Worm (Caenorhabditis elegans) whole organism, young adult: ENCODE results near the gene elks-1.
"Not testable (repeated sequence)": the region's sequence is repeated elsewhere in the genome, so short reads cannot be mapped to it uniquely, and the experiment has no call there.

Source experiments
- F33H1.4 ChIP-seq: fragments of 200-800 bp; sonication (Bioruptor generic); IDR thresholded peaks from 2 replicates; pipeline ENCODE4 v1.3.6; 2022; ENCODE audit warnings: missing genetic modification reagents, missing genetic modification characterization, missing compliant biosample characterization
- F39B2.1 ChIP-seq: fragments of 200-800 bp; sonication (Bioruptor generic); IDR thresholded peaks from 2 replicates; pipeline ENCODE4 v1.3.6; 2022; ENCODE audit warnings: missing genetic modification reagents, missing genetic modification characterization, missing compliant biosample characterization
- F49E8.2 ChIP-seq: sonication (generic microtip); optimal IDR thresholded peaks from 3 replicates; lab custom pipeline; 2017; ENCODE audit warnings: missing genetic modification characterization, mild to moderate bottlenecking, missing compliant biosample characterization, antibody characterized with exemption, moderate library complexity; ENCODE audit not compliant: insufficient read depth
- F57A8.1 ChIP-seq: fragments of 200-800 bp; sonication (Bioruptor generic); optimal IDR thresholded peaks from 2 replicates; lab custom pipeline; 2018; ENCODE audit warnings: mild to moderate bottlenecking, missing genetic modification characterization, moderate library complexity, missing compliant biosample characterization
- F57C9.4 ChIP-seq: sonication (generic microtip); optimal IDR thresholded peaks from 2 replicates; lab custom pipeline; 2017; ENCODE audit warnings: mild to moderate bottlenecking, missing genetic modification characterization, missing compliant biosample characterization
- T07F8.4 ChIP-seq: sonication (generic microtip); optimal IDR thresholded peaks from 2 replicates; lab custom pipeline; 2016; ENCODE audit warnings: mild to moderate bottlenecking, missing genetic modification characterization, moderate library complexity, missing compliant biosample characterization
- Y53G8AR.9 ChIP-seq: fragments of 200-800 bp; sonication (Bioruptor generic); conservative IDR thresholded peaks from 2 replicates; pipeline ENCODE4 v1.3.6; 2022; ENCODE audit warnings: missing genetic modification reagents, missing genetic modification characterization, missing compliant biosample characterization
- Y95B8A.8 ChIP-seq: fragments of 200-800 bp; sonication (Bioruptor generic); IDR thresholded peaks from 2 replicates; pipeline ENCODE4 v1.3.6; 2022; ENCODE audit warnings: missing genetic modification reagents, missing genetic modification characterization, missing compliant biosample characterization
- akir-1 ChIP-seq: fragments of 200-800 bp; sonication (Bioruptor generic); optimal IDR thresholded peaks from 2 replicates; lab custom pipeline; 2018; ENCODE audit warnings: mild to moderate bottlenecking, missing genetic modification characterization, moderate library complexity, missing compliant biosample characterization
- aptf-2 ChIP-seq: fragments of 200-800 bp; sonication (Bioruptor generic); conservative IDR thresholded peaks from 2 replicates; pipeline ENCODE4 v1.3.6; 2022; ENCODE audit warnings: missing genetic modification reagents, missing genetic modification characterization, missing compliant biosample characterization
- atf-7 ChIP-seq: sonication (generic microtip); optimal IDR thresholded peaks from 2 replicates; lab custom pipeline; 2017; ENCODE audit warnings: mild to moderate bottlenecking, missing genetic modification characterization, missing compliant biosample characterization
- cebp-1 ChIP-seq, 2 experiments: fragments of 200-800 bp in 1 of 2; sonication (Bioruptor generic) in 1 of 2; sonication (generic microtip) in 1 of 2; IDR thresholded peaks in 1 of 2; optimal IDR thresholded peaks in 1 of 2; 2 replicates each; pipeline versions ENCODE4 v1.3.6 to Lab custom; 2017 to 2022; ENCODE audit warnings: missing compliant biosample characterization in 2 of 2, missing genetic modification characterization in 2 of 2, mild to moderate bottlenecking in 1 of 2, missing genetic modification reagents in 1 of 2, moderate library complexity in 1 of 2
- cebp-2 ChIP-seq: fragments of 200-800 bp; sonication (Bioruptor generic); IDR thresholded peaks from 2 replicates; pipeline ENCODE4 v1.3.6; 2022; ENCODE audit warnings: missing genetic modification characterization, missing compliant biosample characterization
- ceh-27 ChIP-seq: fragments of 200-800 bp; sonication (Bioruptor generic); optimal IDR thresholded peaks from 2 replicates; lab custom pipeline; 2018; ENCODE audit warnings: mild to moderate bottlenecking, missing genetic modification characterization, moderate library complexity, missing compliant biosample characterization
- ceh-40 ChIP-seq: fragments of 200-800 bp; sonication (Bioruptor generic); IDR thresholded peaks from 2 replicates; pipeline ENCODE4 v1.3.6; 2022; ENCODE audit warnings: missing genetic modification characterization, missing compliant biosample characterization
- ceh-91 ChIP-seq: fragments of 200-800 bp; sonication (Bioruptor generic); IDR thresholded peaks from 2 replicates; pipeline ENCODE4 v1.3.6; 2022; ENCODE audit warnings: missing genetic modification reagents, missing genetic modification characterization, missing compliant biosample characterization
- dox-1 ChIP-seq: fragments of 200-800 bp; sonication (Bioruptor generic); IDR thresholded peaks from 2 replicates; pipeline ENCODE4 v1.3.6; 2022; ENCODE audit warnings: missing genetic modification reagents, missing genetic modification characterization, missing compliant biosample characterization
- egl-18 ChIP-seq: fragments of 200-800 bp; sonication (Bioruptor generic); IDR thresholded peaks from 2 replicates; pipeline ENCODE4 v1.3.6; 2022; ENCODE audit warnings: missing genetic modification reagents, missing genetic modification characterization, missing compliant biosample characterization
- egrh-3 ChIP-seq: fragments of 200-800 bp; sonication (Bioruptor generic); IDR thresholded peaks from 2 replicates; pipeline ENCODE4 v1.3.6; 2022; ENCODE audit warnings: missing genetic modification reagents, missing genetic modification characterization, missing compliant biosample characterization
- ekl-4 ChIP-seq: fragments of 200-800 bp; sonication (Bioruptor generic); IDR thresholded peaks from 2 replicates; pipeline ENCODE4 v1.3.6; 2022; ENCODE audit warnings: missing genetic modification reagents, missing genetic modification characterization, missing compliant biosample characterization
- hlh-26 ChIP-seq: fragments of 200-800 bp; sonication (Bioruptor generic); conservative IDR thresholded peaks from 2 replicates; pipeline ENCODE4 v1.3.6; 2022; ENCODE audit warnings: missing genetic modification reagents, missing genetic modification characterization, missing compliant biosample characterization
- hsf-1 ChIP-seq: fragments of 200-800 bp; sonication (Bioruptor generic); IDR thresholded peaks from 2 replicates; pipeline ENCODE4 v1.3.6; 2022; ENCODE audit warnings: missing genetic modification reagents, missing genetic modification characterization, missing compliant biosample characterization
- lin-26 ChIP-seq: fragments of 200-800 bp; sonication (Bioruptor generic); IDR thresholded peaks from 2 replicates; pipeline ENCODE4 v1.3.6; 2022; ENCODE audit warnings: missing genetic modification reagents, missing genetic modification characterization, missing compliant biosample characterization
- lin-35 ChIP-seq, 3 experiments: fragments of 150-350 bp in 2 of 3; sonication (generic microtip) in 1 of 3; optimal IDR thresholded peaks; 2 replicates each; lab custom pipeline; 2014 to 2018; ENCODE audit warnings: missing biosample characterization in 3 of 3, missing genetic modification characterization in 3 of 3, missing genetic modification reagents in 3 of 3
- lsl-1 ChIP-seq: fragments of 200-800 bp; sonication (Bioruptor generic); optimal IDR thresholded peaks from 2 replicates; lab custom pipeline; 2018; ENCODE audit warnings: mild to moderate bottlenecking, missing genetic modification characterization, moderate library complexity, missing compliant biosample characterization
- mel-28 ChIP-seq: sonication (generic microtip); optimal IDR thresholded peaks from 2 replicates; lab custom pipeline; 2016; ENCODE audit warnings: borderline replicate concordance, mild to moderate bottlenecking, missing genetic modification characterization, missing compliant biosample characterization
- mxl-1 ChIP-seq: sonication (generic microtip); optimal IDR thresholded peaks from 2 replicates; lab custom pipeline; 2016; ENCODE audit warnings: missing genetic modification characterization, missing compliant biosample characterization
- nhr-27 ChIP-seq: fragments of 200-800 bp; sonication (Bioruptor generic); optimal IDR thresholded peaks from 2 replicates; lab custom pipeline; 2018; ENCODE audit warnings: mild to moderate bottlenecking, missing genetic modification characterization, moderate library complexity, missing compliant biosample characterization
- nhr-80 ChIP-seq: sonication (generic microtip); optimal IDR thresholded peaks from 2 replicates; lab custom pipeline; 2016; ENCODE audit warnings: missing genetic modification characterization, missing compliant biosample characterization
- nhr-90 ChIP-seq: sonication (generic microtip); optimal IDR thresholded peaks from 2 replicates; lab custom pipeline; 2016; ENCODE audit warnings: missing genotype, mild to moderate bottlenecking, missing genetic modification characterization, missing compliant biosample characterization
- pha-4 ChIP-seq: fragments of 150-350 bp; sonication (generic microtip); optimal IDR thresholded peaks from 2 replicates; lab custom pipeline; 2014; ENCODE audit warnings: missing biosample characterization, missing genetic modification reagents, missing genetic modification characterization
- sdz-38 ChIP-seq: sonication (generic microtip); optimal IDR thresholded peaks from 2 replicates; lab custom pipeline; 2016; ENCODE audit warnings: missing genotype, missing genetic modification characterization, missing compliant biosample characterization
- sea-2 ChIP-seq: fragments of 200-800 bp; sonication (Bioruptor generic); IDR thresholded peaks from 2 replicates; pipeline ENCODE4 v1.3.6; 2022; ENCODE audit warnings: missing genetic modification characterization, missing compliant biosample characterization
- somi-1 ChIP-seq: fragments of 200-800 bp; sonication (Bioruptor generic); optimal IDR thresholded peaks from 2 replicates; lab custom pipeline; 2018; ENCODE audit warnings: mild to moderate bottlenecking, missing genetic modification characterization, missing compliant biosample characterization
- tbx-9 ChIP-seq: sonication (generic microtip); optimal IDR thresholded peaks from 2 replicates; lab custom pipeline; 2016; ENCODE audit warnings: borderline replicate concordance, missing genetic modification characterization, inconsistent platforms, missing compliant biosample characterization
- tlf-1 ChIP-seq: fragments of 200-800 bp; sonication (Bioruptor generic); optimal IDR thresholded peaks from 2 replicates; lab custom pipeline; 2018; ENCODE audit warnings: mild to moderate bottlenecking, missing genetic modification characterization, missing compliant biosample characterization
- zfh-2 ChIP-seq: fragments of 200-800 bp; sonication (Bioruptor generic); conservative IDR thresholded peaks from 2 replicates; pipeline ENCODE4 v1.3.6; 2022; ENCODE audit warnings: missing genetic modification reagents, missing genetic modification characterization, missing compliant biosample characterization
- ztf-25 ChIP-seq: fragments of 200-800 bp; sonication (Bioruptor generic); IDR thresholded peaks from 2 replicates; pipeline ENCODE4 v1.3.6; 2022; ENCODE audit warnings: missing genetic modification reagents, missing genetic modification characterization, missing compliant biosample characterization
- ztf-3 ChIP-seq: fragments of 200-800 bp; sonication (Bioruptor generic); optimal IDR thresholded peaks from 2 replicates; lab custom pipeline; 2018; ENCODE audit warnings: mild to moderate bottlenecking, missing genetic modification characterization, missing compliant biosample characterization

Gene elks-1

DNA sequence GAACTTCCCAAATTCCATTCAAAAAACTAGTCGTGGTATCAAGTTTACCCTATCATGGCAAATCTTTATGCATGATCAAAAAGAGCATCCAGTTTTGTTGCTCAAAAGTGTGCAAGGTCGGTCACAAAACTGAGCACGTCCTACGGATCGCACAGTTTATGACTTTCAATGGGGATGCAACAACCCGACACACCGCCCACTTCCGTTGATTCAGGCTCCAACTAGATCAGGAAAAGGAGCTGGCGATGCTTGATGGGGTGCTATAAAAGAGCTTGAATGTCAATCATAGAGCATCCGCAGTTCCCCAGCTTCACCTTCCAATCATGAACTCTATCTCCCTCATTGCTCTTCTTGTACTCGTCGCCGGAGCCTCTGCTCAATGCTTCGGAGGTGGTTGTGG, 44.3 kb downstream of the elks-1 start, which contains the start of gene W08E12.2:
Gene W08E12.2, plus strand, starts transcription at position 301 of the 400 bp plus-strand sequence.
- TF ChIP-seq F33H1.4 (GFP tag; lab: Robert Waterston, UW), result no peak
- no peak for TF ChIP-seq F57A8.1 (GFP tag; lab: Kevin White, UChicago)
- TF ChIP-seq Y53G8AR.9 (GFP tag; lab: Robert Waterston, UW), result no peak
- TF ChIP-seq egl-18 (GFP tag; lab: Robert Waterston, UW), result no peak
- no peak for TF ChIP-seq pha-4
- TF ChIP-seq akir-1 (GFP tag; lab: Kevin White, UChicago), result no peak

DNA sequence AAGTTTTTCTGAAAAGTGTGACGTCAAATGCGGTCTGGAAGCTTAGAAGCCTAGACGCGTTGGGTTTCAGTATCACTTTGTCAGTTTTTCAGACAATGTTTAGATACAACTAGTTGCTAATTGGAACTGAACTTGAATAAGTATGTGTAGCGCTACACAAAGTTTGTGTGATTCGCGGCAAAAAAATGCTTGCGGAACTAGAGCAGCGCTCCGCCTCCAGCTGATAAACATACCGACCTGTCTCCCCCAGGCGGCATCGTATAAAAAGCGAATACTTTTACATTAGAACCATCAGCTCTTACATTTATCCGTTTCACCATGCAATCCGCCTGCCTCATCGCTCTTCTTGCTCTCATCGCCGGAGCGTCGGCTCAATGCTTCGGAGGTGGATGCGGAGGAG, 46.1 kb downstream of the elks-1 start, which contains the start of gene idpp-12:
Gene idpp-12, plus strand, starts transcription at position 301 of the 400 bp plus-strand sequence.
- TF ChIP-seq ceh-27 (GFP tag; lab: Kevin White, UChicago); lin-35 (GFP tag; optimal IDR thresholded peaks at IDR 0.05; lab: Kevin White, UChicago); aptf-2 (GFP tag; lab: Robert Waterston, UW): not testable (repeated sequence)

DNA sequence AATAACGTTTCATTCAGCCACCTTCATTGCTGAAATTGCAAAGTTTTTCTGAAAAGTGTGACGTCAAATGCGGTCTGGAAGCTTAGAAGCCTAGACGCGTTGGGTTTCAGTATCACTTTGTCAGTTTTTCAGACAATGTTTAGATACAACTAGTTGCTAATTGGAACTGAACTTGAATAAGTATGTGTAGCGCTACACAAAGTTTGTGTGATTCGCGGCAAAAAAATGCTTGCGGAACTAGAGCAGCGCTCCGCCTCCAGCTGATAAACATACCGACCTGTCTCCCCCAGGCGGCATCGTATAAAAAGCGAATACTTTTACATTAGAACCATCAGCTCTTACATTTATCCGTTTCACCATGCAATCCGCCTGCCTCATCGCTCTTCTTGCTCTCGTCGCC, 47.8 kb downstream of the elks-1 start, which contains the start of gene W08E12.4:
Gene W08E12.4, plus strand, starts transcription at position 301 of the 400 bp plus-strand sequence.
- not testable (repeated sequence) for TF ChIP-seq nhr-27 (tag; lab: Kevin White, UChicago); hsf-1 (GFP tag; lab: Robert Waterston, UW); F57C9.4 (tag; lab: Kevin White, UChicago)

DNA sequence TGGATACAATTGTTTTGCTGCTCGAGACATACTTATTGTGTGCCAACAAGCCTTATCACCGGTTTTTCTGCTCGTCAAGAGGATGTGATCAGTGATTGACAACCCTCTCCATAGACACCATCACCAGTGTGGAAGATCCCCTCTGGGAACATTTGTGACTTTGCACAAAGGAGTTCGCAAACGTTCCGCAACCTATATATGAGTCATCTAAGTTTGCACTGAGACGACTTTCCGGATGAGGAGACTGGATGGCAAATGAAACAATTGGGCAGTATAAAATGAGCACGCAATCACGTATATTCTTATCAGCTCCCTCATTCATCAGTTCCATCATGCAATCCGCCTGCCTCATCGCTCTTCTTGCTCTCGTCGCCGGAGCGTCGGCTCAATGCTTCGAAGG, 49.3 kb downstream of the elks-1 start, which contains the start of gene W08E12.5:
Gene W08E12.5, plus strand, starts transcription at position 301 of the 400 bp plus-strand sequence.
- no peak for TF ChIP-seq lin-26 (GFP tag; lab: Robert Waterston, UW)
- TF ChIP-seq T07F8.4 (tag; lab: Kevin White, UChicago), result no peak
- no peak for TF ChIP-seq hlh-26 (GFP tag; lab: Robert Waterston, UW)
- no peak for TF ChIP-seq tlf-1
- TF ChIP-seq sdz-38 (tag; lab: Kevin White, UChicago), result no peak
- no peak for TF ChIP-seq ztf-25 (GFP tag; lab: Robert Waterston, UW)
- TF ChIP-seq mel-28 (tag; lab: Kevin White, UChicago), result no peak
- no peak for TF ChIP-seq lsl-1 (GFP tag; lab: Kevin White, UChicago)
- no peak for TF ChIP-seq atf-7 (tag; lab: Kevin White, UChicago)
- TF ChIP-seq cebp-1 (GFP tag; IDR thresholded peaks at IDR 0.05; lab: Robert Waterston, UW), result no peak
- TF ChIP-seq cebp-1 (tag; optimal IDR thresholded peaks at IDR 0.05; lab: Kevin White, UChicago), result no peak
- no peak for TF ChIP-seq cebp-2 (GFP tag; lab: Robert Waterston, UW)
- TF ChIP-seq egl-18 (GFP tag; lab: Robert Waterston, UW), result no peak
- no peak for TF ChIP-seq F49E8.2
- no peak for TF ChIP-seq tbx-9 (tag; lab: Kevin White, UChicago)
- no peak for TF ChIP-seq Y95B8A.8 (GFP tag; lab: Robert Waterston, UW)
- no peak for TF ChIP-seq ekl-4
- no peak for TF ChIP-seq F39B2.1
- no peak for TF ChIP-seq F57C9.4 (tag; lab: Kevin White, UChicago)
- no peak for TF ChIP-seq nhr-80
- TF ChIP-seq somi-1 (GFP tag; lab: Kevin White, UChicago), result no peak

DNA sequence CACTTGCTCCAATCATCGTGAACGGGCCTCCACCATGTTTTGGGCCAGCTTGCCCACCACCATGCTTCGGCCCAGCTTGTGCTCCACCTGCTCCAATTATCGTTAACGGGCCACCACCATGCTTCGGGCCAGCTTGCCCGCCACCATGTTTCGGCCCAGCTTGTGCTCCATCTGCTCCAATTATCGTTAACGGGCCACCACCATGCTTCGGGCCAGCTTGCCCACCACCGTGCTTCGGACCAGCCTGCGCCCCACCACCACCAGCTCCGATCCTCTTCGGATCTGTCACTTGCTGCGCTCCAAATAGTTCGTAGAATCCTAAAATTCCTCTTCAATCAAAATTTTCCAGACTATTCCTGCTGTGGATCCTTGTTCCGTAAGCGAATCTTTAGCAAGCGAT, 50.6 kb downstream of the elks-1 start:
- peak; percentile 65; the same call in 1 of the 2 replicates for TF ChIP-seq egrh-3 (GFP tag; lab: Robert Waterston, UW)
- TF ChIP-seq dox-1, result peak; percentile 23; the same call in 1 of the 2 replicates
- no peak for TF ChIP-seq nhr-90 (tag; lab: Kevin White, UChicago)
- no peak for TF ChIP-seq mxl-1 (tag; lab: Kevin White, UChicago)
- 0 out of 2 replicates have a peak, but pooled peaks have one; percentile 21 for TF ChIP-seq ceh-40 (GFP tag; lab: Robert Waterston, UW)
- TF ChIP-seq ztf-3 (GFP tag; lab: Kevin White, UChicago), result no peak
- no peak for TF ChIP-seq ceh-91 (GFP tag; lab: Robert Waterston, UW)
- TF ChIP-seq sea-2 (GFP tag; lab: Robert Waterston, UW), result 0 out of 2 replicates have a peak, but pooled peaks have one; percentile 30
- peak; percentile 89 for TF ChIP-seq zfh-2 (GFP tag; lab: Robert Waterston, UW)
- TF ChIP-seq cebp-2 (GFP tag; lab: Robert Waterston, UW), result no peak
- TF ChIP-seq, all 124 proteins: peak for 5
